Worm (Caenorhabditis elegans): Measurements from ENCODE around the gene Y75B8A.6.
A peak's percentile ranks its signal among the peaks of the same experiment; 100 is the strongest.

The Y75B8A.6 gene

ce11 chrIII:12087564-12087963, 42.6 kb downstream of the Y75B8A.6 start:
- TF ChIP-seq mbf-1 (tag; optimal IDR thresholded peaks at IDR 0.05) (no peak), crh-2 (tag; optimal IDR thresholded peaks at IDR 0.05) (no peak), unc-39 (tag; optimal IDR thresholded peaks at IDR 0.05) (no peak), lin-11 (tag; optimal IDR thresholded peaks at IDR 0.05) (no peak), ceh-16 (tag; optimal IDR thresholded peaks at IDR 0.05) (no peak), ztf-11 (tag; optimal IDR thresholded peaks at IDR 0.05) (no peak), nhr-23 (tag; optimal IDR thresholded peaks at IDR 0.05) (no peak), ztf-4 (tag; optimal IDR thresholded peaks at IDR 0.05) (no peak), blmp-1 (tag; optimal IDR thresholded peaks at IDR 0.05; ENCODE audit: insufficient read depth) (no peak), C34F6.9 (tag; optimal IDR thresholded peaks at IDR 0.05) (no peak), peb-1 (tag; optimal IDR thresholded peaks at IDR 0.05) (no peak)

- no peak for TF ChIP-seq crh-2 (tag; optimal IDR thresholded peaks at IDR 0.05)
- TF ChIP-seq ceh-16 (tag; optimal IDR thresholded peaks at IDR 0.05), result no peak
- TF ChIP-seq elt-1 (tag; optimal IDR thresholded peaks at IDR 0.05), result no peak
- TF ChIP-seq F13H6.1 (tag; optimal IDR thresholded peaks at IDR 0.05), result peak; percentile 15
- peak; percentile 7 for TF ChIP-seq sma-9 (GFP tag; optimal IDR thresholded peaks at IDR 0.05)
- no peak for TF ChIP-seq sma-9 (tag; optimal IDR thresholded peaks at IDR 0.05)
- peak; percentile 3 for TF ChIP-seq sem-4 (tag; optimal IDR thresholded peaks at IDR 0.05)
- TF ChIP-seq nhr-21 (tag; optimal IDR thresholded peaks at IDR 0.05), result no peak
- TF ChIP-seq lsy-2 (tag; optimal IDR thresholded peaks at IDR 0.05), result peak in 1 of 2 experiments; percentile 69
Measured at ce11 chrIII:12084749-12085307, 45.3 kb downstream of the Y75B8A.6 start.

- no peak for TF ChIP-seq skn-1 (tag; optimal IDR thresholded peaks at IDR 0.05)
- no peak for TF ChIP-seq ama-1 (optimal IDR thresholded peaks at IDR 0.05)
- no peak for TF ChIP-seq unc-39 (tag; optimal IDR thresholded peaks at IDR 0.05)
- TF ChIP-seq unc-62 (GFP tag; optimal IDR thresholded peaks at IDR 0.05), result no peak
- no peak for TF ChIP-seq ceh-16 (tag; optimal IDR thresholded peaks at IDR 0.05)
- TF ChIP-seq aly-2 (tag; optimal IDR thresholded peaks at IDR 0.05), result no peak
- no peak for TF ChIP-seq nhr-11 (tag; optimal IDR thresholded peaks at IDR 0.05)
- TF ChIP-seq unc-55 (GFP tag; optimal IDR thresholded peaks at IDR 0.05), result no peak
- no peak for TF ChIP-seq nhr-12 (tag; optimal IDR thresholded peaks at IDR 0.05)
- TF ChIP-seq zag-1 (tag; optimal IDR thresholded peaks at IDR 0.05), result no peak
- TF ChIP-seq mbf-1 (tag; optimal IDR thresholded peaks at IDR 0.05), result no peak
- TF ChIP-seq snpc-4 (tag; optimal IDR thresholded peaks at IDR 0.05), result no peak
- TF ChIP-seq fos-1 (tag; optimal IDR thresholded peaks at IDR 0.05), result no peak
- TF ChIP-seq nhr-10 (tag; optimal IDR thresholded peaks at IDR 0.05), result no peak
- no peak for TF ChIP-seq sem-4 (tag; optimal IDR thresholded peaks at IDR 0.05)
- TF ChIP-seq lin-11 (tag; optimal IDR thresholded peaks at IDR 0.05), result no peak
- no peak for TF ChIP-seq ceh-82 (tag; optimal IDR thresholded peaks at IDR 0.05)
- TF ChIP-seq lsy-2 (tag; optimal IDR thresholded peaks at IDR 0.05), result no peak
- no peak for TF ChIP-seq C34F6.9 (tag; optimal IDR thresholded peaks at IDR 0.05)
- TF ChIP-seq sma-9 (GFP tag; optimal IDR thresholded peaks at IDR 0.05), result no peak
- TF ChIP-seq sma-9 (tag; optimal IDR thresholded peaks at IDR 0.05), result no peak
Measured at ce11 chrIII:12084216-12084615, 45.9 kb downstream of the Y75B8A.6 start, which contains the start of gene nob-1. Gene nob-1, minus strand, starts transcription at chrIII:12084316.

ce11 chrIII:12081992-12082628, 48.0 kb downstream of the Y75B8A.6 start:
- TF ChIP-seq unc-39 (tag; optimal IDR thresholded peaks at IDR 0.05), result no peak
- no peak for TF ChIP-seq ztf-11 (tag; optimal IDR thresholded peaks at IDR 0.05)
- no peak for TF ChIP-seq elt-1 (tag; optimal IDR thresholded peaks at IDR 0.05)
- TF ChIP-seq sem-4 (tag; optimal IDR thresholded peaks at IDR 0.05), result peak; percentile 45
- no peak for TF ChIP-seq egl-27 (tag; optimal IDR thresholded peaks at IDR 0.05)
- no peak for TF ChIP-seq nhr-25 (tag; optimal IDR thresholded peaks at IDR 0.05)
- TF ChIP-seq skn-1 (tag; optimal IDR thresholded peaks at IDR 0.05), result no peak
- peak; percentile 33 for TF ChIP-seq sma-3 (GFP tag; optimal IDR thresholded peaks at IDR 0.05)
- TF ChIP-seq unc-62 (GFP tag; optimal IDR thresholded peaks at IDR 0.05), result no peak
- TF ChIP-seq lin-13 (GFP tag; optimal IDR thresholded peaks at IDR 0.05), result no peak
- TF ChIP-seq alr-1 (tag; optimal IDR thresholded peaks at IDR 0.05), result no peak
- no peak for TF ChIP-seq unc-55 (GFP tag; optimal IDR thresholded peaks at IDR 0.05)
- TF ChIP-seq fos-1 (tag; optimal IDR thresholded peaks at IDR 0.05), result no peak
- TF ChIP-seq crh-2 (tag; optimal IDR thresholded peaks at IDR 0.05), result no peak
- no peak for TF ChIP-seq sma-9 (GFP tag; optimal IDR thresholded peaks at IDR 0.05)
- TF ChIP-seq sma-9 (tag; optimal IDR thresholded peaks at IDR 0.05), result no peak
- TF ChIP-seq blmp-1 (tag; optimal IDR thresholded peaks at IDR 0.05; ENCODE audit: insufficient read depth), result no peak
- TF ChIP-seq dmd-4 (tag; optimal IDR thresholded peaks at IDR 0.05), result no peak
- TF ChIP-seq ceh-16 (tag; optimal IDR thresholded peaks at IDR 0.05), result no peak
- no peak for TF ChIP-seq nhr-21 (tag; optimal IDR thresholded peaks at IDR 0.05)
- TF ChIP-seq lsy-2 (tag; optimal IDR thresholded peaks at IDR 0.05), result peak in 1 of 2 experiments; percentile 23
- no peak for TF ChIP-seq ztf-1 (GFP tag; conservative IDR thresholded peaks at IDR 0.05)
